Fruit fly (Drosophila melanogaster) whole organism, embryonic: ENCODE results near the gene CG32695.
A peak's percentile ranks its signal among the peaks of the same experiment; 100 is the strongest.

ENCODE experiments used
- CG12219 ChIP-seq: fragments of 200-800 bp; sonication (Bioruptor generic); optimal IDR thresholded peaks from 3 replicates; lab custom pipeline; 2018; ENCODE audit warnings: missing biosample characterization, mild to moderate bottlenecking, missing genetic modification characterization
- CG12391 ChIP-seq: fragments of 200-800 bp; sonication (Bioruptor generic); optimal IDR thresholded peaks from 3 replicates; lab custom pipeline; 2018; ENCODE audit warnings: missing biosample characterization, mild to moderate bottlenecking, missing genetic modification characterization, moderate library complexity
- CG13894 ChIP-seq: fragments of 200-800 bp; sonication (Bioruptor generic); optimal IDR thresholded peaks from 3 replicates; lab custom pipeline; 2018; ENCODE audit warnings: missing biosample characterization, mild to moderate bottlenecking, missing genetic modification characterization, moderate library complexity
- CG15514 ChIP-seq: fragments of 200-800 bp; sonication (Bioruptor generic); optimal IDR thresholded peaks from 3 replicates; lab custom pipeline; 2017; ENCODE audit warnings: missing biosample characterization, missing genetic modification characterization, mild to moderate bottlenecking, moderate library complexity, missing genetic modification reagents
- CG15696 ChIP-seq: fragments of 200-800 bp; sonication (Bioruptor generic); optimal IDR thresholded peaks from 2 replicates; lab custom pipeline; 2019; ENCODE audit warnings: missing biosample characterization, mild to moderate bottlenecking, missing genetic modification characterization, moderate library complexity
- CG2678 ChIP-seq: fragments of 200-800 bp; sonication (Bioruptor generic); optimal IDR thresholded peaks from 3 replicates; lab custom pipeline; 2019; ENCODE audit warnings: missing biosample characterization, mild to moderate bottlenecking, missing genetic modification characterization, moderate library complexity
- CG34376 ChIP-seq: fragments of 200-800 bp; sonication (Bioruptor generic); optimal IDR thresholded peaks from 2 replicates; lab custom pipeline; 2018; ENCODE audit warnings: missing biosample characterization, mild to moderate bottlenecking, missing genetic modification characterization
- CG3995 ChIP-seq: fragments of 200-800 bp; sonication (Bioruptor generic); optimal IDR thresholded peaks from 3 replicates; lab custom pipeline; 2016; ENCODE audit warnings: missing biosample characterization, missing genetic modification characterization
- CG4820 ChIP-seq: fragments of 200-800 bp; sonication (Bioruptor generic); optimal IDR thresholded peaks from 3 replicates; lab custom pipeline; 2016; ENCODE audit warnings: missing biosample characterization, missing genetic modification characterization
- CG7839 ChIP-seq: fragments of 200-800 bp; sonication (Bioruptor generic); optimal IDR thresholded peaks from 3 replicates; lab custom pipeline; 2018; ENCODE audit warnings: missing biosample characterization, mild to moderate bottlenecking, missing genetic modification characterization, moderate library complexity
- CG8388 ChIP-seq: fragments of 200-800 bp; sonication (Bioruptor generic); optimal IDR thresholded peaks from 2 replicates; lab custom pipeline; 2019; ENCODE audit warnings: missing biosample characterization, mild to moderate bottlenecking, missing genetic modification characterization, moderate library complexity
- CG9817 ChIP-seq: fragments of 200-800 bp; sonication (Bioruptor generic); optimal IDR thresholded peaks from 2 replicates; lab custom pipeline; 2018; ENCODE audit warnings: missing biosample characterization, mild to moderate bottlenecking, missing genetic modification characterization, moderate library complexity
- CG9932 ChIP-seq: fragments of 200-800 bp; sonication (Bioruptor generic); IDR thresholded peaks from 2 replicates; pipeline ENCODE4 v1.3.6; 2022; ENCODE audit warnings: missing biosample characterization, missing genetic modification characterization
- Dbx ChIP-seq: fragments of 200-800 bp; sonication (Bioruptor generic); IDR thresholded peaks from 3 replicates; pipeline ENCODE4 v1.3.6; 2022; ENCODE audit warnings: missing biosample characterization, missing genetic modification characterization
- Deaf1 ChIP-seq: fragments of 200-800 bp; optimal IDR thresholded peaks from 3 replicates; lab custom pipeline; 2019; ENCODE audit warnings: missing biosample characterization, mild to moderate bottlenecking, missing genetic modification characterization, moderate library complexity
- Dek ChIP-seq: fragments of 200-800 bp; sonication (Bioruptor generic); optimal IDR thresholded peaks from 3 replicates; lab custom pipeline; 2019; ENCODE audit warnings: missing biosample characterization, mild to moderate bottlenecking, missing genetic modification characterization, moderate library complexity
- Dll ChIP-seq: fragments of 200-800 bp; sonication (Bioruptor generic); IDR thresholded peaks from 4 replicates; pipeline ENCODE4 v1.3.6; 2022; ENCODE audit warnings: missing biosample characterization, missing genetic modification characterization; ENCODE audit not compliant: partially characterized antibody
- Ets97D ChIP-seq: fragments of 200-800 bp; sonication (Bioruptor generic); optimal IDR thresholded peaks from 3 replicates; lab custom pipeline; 2016; ENCODE audit warnings: missing biosample characterization, missing genetic modification characterization
- Gsc ChIP-seq: fragments of 200-800 bp; sonication (Bioruptor generic); IDR thresholded peaks from 2 replicates; pipeline ENCODE4 v1.3.6; 2022; ENCODE audit warnings: missing biosample characterization, missing genetic modification characterization
- HHEX ChIP-seq: fragments of 200-800 bp; sonication (Bioruptor generic); optimal IDR thresholded peaks from 3 replicates; lab custom pipeline; 2017; ENCODE audit warnings: missing biosample characterization, mild to moderate bottlenecking, missing genetic modification characterization, missing genetic modification reagents
- Hmr ChIP-seq: fragments of 200-800 bp; sonication (Bioruptor generic); optimal IDR thresholded peaks from 3 replicates; lab custom pipeline; 2017; ENCODE audit warnings: mild to moderate bottlenecking, missing biosample characterization, missing genetic modification reagents, missing genetic modification characterization
- Kr ChIP-seq: fragments of 200-800 bp; sonication (Bioruptor generic); optimal IDR thresholded peaks from 2 replicates; lab custom pipeline; 2017; ENCODE audit warnings: missing biosample characterization, mild to moderate bottlenecking, missing genetic modification characterization
- Trl ChIP-seq, 3 experiments: fragments of >200 bp in 2 of 3; fragments of 200-800 bp in 1 of 3; sonication (Bioruptor generic) in 1 of 3; optimal IDR thresholded peaks; 2 replicates in 1 of 3; 3 replicates in 2 of 3; lab custom pipeline; 2016 to 2017; ENCODE audit warnings: missing biosample characterization in 1 of 3, missing genetic modification characterization in 1 of 3
- Xbp1 ChIP-seq: fragments of 200-800 bp; sonication (Bioruptor generic); optimal IDR thresholded peaks from 3 replicates; lab custom pipeline; 2016; ENCODE audit warnings: missing biosample characterization, mild to moderate bottlenecking, missing genetic modification characterization
- ash1 ChIP-seq: fragments of 200-800 bp; sonication (Bioruptor generic); optimal IDR thresholded peaks from 2 replicates; lab custom pipeline; 2018; ENCODE audit warnings: missing biosample characterization, mild to moderate bottlenecking, missing genetic modification characterization
- bowl ChIP-seq: fragments of 200-800 bp; sonication (Bioruptor generic); IDR thresholded peaks from 2 replicates; pipeline ENCODE4 v1.3.6; 2022; ENCODE audit warnings: missing biosample characterization, missing genetic modification characterization
- cg ChIP-seq: fragments of 200-800 bp; sonication (Bioruptor generic); optimal IDR thresholded peaks from 3 replicates; lab custom pipeline; 2019; ENCODE audit warnings: missing biosample characterization, mild to moderate bottlenecking, missing genetic modification characterization, moderate library complexity
- chinmo ChIP-seq: fragments of 200-800 bp; sonication (Bioruptor generic); IDR thresholded peaks from 4 replicates; pipeline ENCODE4 v1.3.6; 2022; ENCODE audit warnings: missing biosample characterization, missing genetic modification characterization; ENCODE audit not compliant: partially characterized antibody
- crol ChIP-seq: fragments of 200-800 bp; sonication (Bioruptor generic); IDR thresholded peaks from 2 replicates; pipeline ENCODE4 v1.3.6; 2022; ENCODE audit warnings: missing biosample characterization, missing genetic modification characterization
- danr ChIP-seq: fragments of 200-800 bp; sonication (Bioruptor generic); IDR thresholded peaks from 2 replicates; pipeline ENCODE4 v1.3.6; 2022; ENCODE audit warnings: missing biosample characterization, missing genetic modification characterization
- ftz-f1 ChIP-seq: fragments of 200-800 bp; sonication (Bioruptor generic); optimal IDR thresholded peaks from 2 replicates; lab custom pipeline; 2016; ENCODE audit warnings: missing biosample characterization, missing genetic modification characterization
- gce ChIP-seq: fragments of 200-800 bp; sonication (Bioruptor generic); IDR thresholded peaks from 3 replicates; pipeline ENCODE4 v1.3.6; 2022; ENCODE audit warnings: missing biosample characterization, missing genetic modification characterization
- gsb-n ChIP-seq: fragments of 200-800 bp; sonication (Bioruptor generic); optimal IDR thresholded peaks from 3 replicates; lab custom pipeline; 2018; ENCODE audit warnings: missing biosample characterization, mild to moderate bottlenecking, missing genetic modification characterization
- insv ChIP-seq, 2 experiments: fragments of 200-800 bp; sonication (Bioruptor generic); optimal IDR thresholded peaks; 3 replicates each; lab custom pipeline; 2016 to 2018; ENCODE audit warnings: missing biosample characterization in 2 of 2, missing genetic modification characterization in 2 of 2
- ken ChIP-seq: fragments of 200-800 bp; sonication (Bioruptor generic); IDR thresholded peaks from 3 replicates; pipeline ENCODE4 v1.3.6; 2022; ENCODE audit warnings: missing biosample characterization, missing genetic modification characterization
- mirr ChIP-seq: fragments of 200-800 bp; sonication (Bioruptor generic); optimal IDR thresholded peaks from 3 replicates; lab custom pipeline; 2018; ENCODE audit warnings: missing biosample characterization, mild to moderate bottlenecking, missing genetic modification characterization
- nom ChIP-seq: fragments of 200-800 bp; sonication (Bioruptor generic); optimal IDR thresholded peaks from 2 replicates; lab custom pipeline; 2017; ENCODE audit warnings: missing biosample characterization, missing genetic modification characterization, mild to moderate bottlenecking, moderate library complexity, missing genetic modification reagents
- pzg ChIP-seq: fragments of 200-800 bp; sonication (Bioruptor generic); optimal IDR thresholded peaks from 3 replicates; lab custom pipeline; 2018; ENCODE audit warnings: missing biosample characterization, mild to moderate bottlenecking, missing genetic modification characterization, moderate library complexity
- sima ChIP-seq: fragments of 200-800 bp; sonication (Bioruptor generic); optimal IDR thresholded peaks from 2 replicates; lab custom pipeline; 2016; ENCODE audit warnings: missing biosample characterization, missing genetic modification characterization
- slou ChIP-seq: fragments of 200-800 bp; sonication (Bioruptor generic); optimal IDR thresholded peaks from 3 replicates; lab custom pipeline; 2016; ENCODE audit warnings: missing biosample characterization, missing genetic modification characterization
- wdn ChIP-seq: fragments of 200-800 bp; sonication (Bioruptor generic); IDR thresholded peaks from 2 replicates; pipeline ENCODE4 v1.3.6; 2022; ENCODE audit warnings: missing biosample characterization, missing genetic modification characterization

Gene CG32695

DNA sequence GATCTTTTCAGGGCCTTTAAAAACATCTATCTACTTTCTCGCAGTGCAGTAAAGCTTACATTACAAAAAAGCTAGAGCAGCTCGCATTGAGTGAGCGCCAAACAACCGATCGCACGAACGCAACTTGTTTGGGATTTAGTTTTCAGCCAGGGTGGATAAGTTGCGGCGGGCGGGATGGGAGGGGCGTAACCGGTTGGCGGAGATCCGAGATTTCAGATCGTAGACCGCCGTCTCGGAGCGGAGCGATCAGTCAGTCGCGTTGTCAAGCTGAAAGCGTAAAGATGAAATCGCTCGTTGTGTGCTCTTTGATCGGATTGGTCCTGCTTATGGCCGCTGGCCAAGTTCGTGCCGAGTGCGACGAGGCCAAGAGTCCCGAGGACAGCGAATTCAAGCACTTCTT is 10.4 kb upstream of the CG32695 start, which contains the start of gene CG9691 (continued):
- TF ChIP-seq bowl (GFP tag; lab: Robert Waterston, UW) (no peak), CG34376 (GFP tag; lab: Kevin White, UChicago) (peak; percentile 3), mirr (GFP tag; lab: Kevin White, UChicago) (no peak), CG9817 (tag; lab: Kevin White, UChicago) (no peak), HHEX (GFP tag; lab: Kevin White, UChicago) (no peak), CG2678 (tag; lab: Kevin White, UChicago) (peak; percentile 26), nom (GFP tag; lab: Kevin White, UChicago) (peak; percentile 62), Dbx (GFP tag; lab: Robert Waterston, UW) (0 out of 3 replicates have a peak, but pooled peaks have one; percentile 36), crol (peak; percentile 78), CG7839 (tag; lab: Kevin White, UChicago) (peak; percentile 8)

DNA sequence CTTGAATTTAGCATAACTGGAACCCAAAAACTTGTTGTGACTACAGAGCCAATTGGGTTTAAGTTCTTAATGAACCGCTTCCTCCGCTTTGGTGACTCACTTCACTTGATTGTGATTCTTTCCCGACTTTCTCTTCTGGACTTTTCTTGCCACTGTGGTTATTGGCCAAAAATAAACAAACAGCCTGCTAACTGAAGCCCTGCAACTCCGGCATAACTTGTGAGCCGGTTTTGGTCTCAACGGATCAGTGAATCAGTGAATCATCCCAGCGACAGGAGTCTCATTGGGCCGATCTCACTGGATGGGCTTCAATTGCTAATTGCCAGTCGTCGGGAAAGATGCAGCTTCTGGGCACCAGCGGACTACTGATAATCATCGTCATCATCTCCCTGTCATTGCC is 9.0 kb upstream of the CG32695 start:
- TF ChIP-seq CG9932 (GFP tag; lab: Robert Waterston, UW) = no peak
- TF ChIP-seq Dek (tag; lab: Kevin White, UChicago) = no peak
- no peak for TF ChIP-seq CG15696 (tag; lab: Kevin White, UChicago)
- TF ChIP-seq ken = no peak

DNA sequence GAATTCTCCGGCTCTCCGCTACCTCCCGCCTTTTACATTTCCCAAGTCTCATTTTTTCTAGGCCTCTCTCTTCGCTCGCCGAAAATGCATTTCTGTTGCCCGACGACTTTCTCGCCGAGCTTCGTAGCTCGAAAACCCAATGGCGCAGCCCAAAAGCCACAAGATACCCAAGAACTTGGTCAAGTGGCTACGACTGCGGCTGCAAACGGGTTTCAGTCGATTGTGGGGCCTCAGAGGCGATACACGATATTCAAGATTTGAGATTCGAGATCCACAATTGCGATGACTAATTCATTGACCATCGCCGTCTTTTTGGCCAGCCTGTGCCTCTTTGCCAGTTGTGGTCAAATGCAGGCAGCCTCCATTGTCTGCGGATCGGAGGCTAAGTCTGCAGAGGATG is 7.9 kb upstream of the CG32695 start, which contains the start of gene CG9689:
TSS of gene CG9689 (plus strand) at position 208 of the 400 bp plus-strand sequence.
- TF ChIP-seq CG12219 (GFP tag; lab: Kevin White, UChicago) (no peak), Dll (GFP tag; lab: Robert Waterston, UW) (no peak), CG13894 (tag; lab: Kevin White, UChicago) (no peak), bowl (GFP tag; lab: Robert Waterston, UW) (no peak), ftz-f1 (GFP tag; lab: Kevin White, UChicago) (no peak), Hmr (no peak), Deaf1 (tag; lab: Kevin White, UChicago) (peak; percentile 57), Trl (optimal IDR thresholded peaks at IDR 0.05; lab: Kevin White, UChicago) (peak in 1 of 2 experiments; percentile 8), Trl (GFP tag; optimal IDR thresholded peaks at IDR 0.05; lab: Kevin White, UChicago) (no peak), gsb-n (tag; lab: Kevin White, UChicago) (no peak), CG15514 (GFP tag; lab: Kevin White, UChicago) (no peak), Gsc (GFP tag; lab: Robert Waterston, UW) (no peak), chinmo (GFP tag; lab: Robert Waterston, UW) (peak; percentile 56; the same call in 1 of the 4 replicates), CG12391 (no peak)

DNA sequence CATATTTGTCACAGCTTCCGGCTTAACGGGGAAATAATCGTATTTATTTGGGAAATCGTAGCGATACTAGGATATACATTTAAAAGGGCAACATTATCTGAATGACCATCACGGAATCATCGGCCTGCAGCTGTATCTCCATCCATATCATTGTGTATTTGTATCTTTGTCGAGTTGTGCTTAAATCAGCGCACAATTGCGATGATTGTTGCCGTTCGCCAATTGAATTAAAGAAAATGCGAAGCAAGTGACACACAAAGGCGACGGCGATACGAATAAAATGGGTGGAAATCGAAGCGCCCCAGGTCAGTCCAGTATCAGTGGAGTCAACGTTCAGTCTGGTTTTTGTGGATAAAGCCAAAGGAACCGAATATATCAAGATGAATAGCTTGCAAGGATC is 5.7 kb upstream of the CG32695 start, which contains the start of gene CG9686:
TSS of gene CG9686 (plus strand) at position 301 of the 400 bp plus-strand sequence.
- TF ChIP-seq wdn (GFP tag; lab: Robert Waterston, UW) (no peak), ash1 (GFP tag; lab: Kevin White, UChicago) (no peak), CG4820 (no peak), cg (GFP tag; lab: Kevin White, UChicago) (no peak), Kr (GFP tag; lab: Kevin White, UChicago) (no peak), Xbp1 (GFP tag; lab: Kevin White, UChicago) (no peak), CG3995 (GFP tag; lab: Kevin White, UChicago) (no peak), Ets97D (GFP tag; lab: Kevin White, UChicago) (no peak), pzg (GFP tag; lab: Kevin White, UChicago) (no peak), gce (no peak), CG8388 (no peak), insv (GFP tag; optimal IDR thresholded peaks at IDR 0.05; lab: Kevin White, UChicago) (no peak), danr (no peak), sima (GFP tag; lab: Kevin White, UChicago) (no peak), slou (GFP tag; lab: Kevin White, UChicago) (no peak)
